Worm (Caenorhabditis elegans) whole organism, young adult: ENCODE data around the gene mtm-3.
"Not testable (repeated sequence)": the region's sequence is repeated elsewhere in the genome, so short reads cannot be mapped to it uniquely, and the experiment has no call there.

ENCODE experiments used
- B0336.3 ChIP-seq: fragments of 200-800 bp; sonication (Bioruptor generic); IDR thresholded peaks from 2 replicates; pipeline ENCODE4 v1.3.6; 2022; ENCODE audit warnings: missing genetic modification characterization, missing compliant biosample characterization
- Y53F4B.3 ChIP-seq: fragments of 200-800 bp; sonication (Bioruptor generic); IDR thresholded peaks from 2 replicates; pipeline ENCODE4 v1.3.6; 2022; ENCODE audit warnings: missing genetic modification reagents, missing genetic modification characterization, missing compliant biosample characterization
- efl-1 ChIP-seq: fragments of 150-350 bp; optimal IDR thresholded peaks from 2 replicates; lab custom pipeline; 2014; ENCODE audit warnings: missing biosample characterization, missing genetic modification reagents, missing genetic modification characterization
- ets-4 ChIP-seq: fragments of 200-800 bp; sonication (Bioruptor generic); optimal IDR thresholded peaks from 2 replicates; lab custom pipeline; 2018; ENCODE audit warnings: mild to moderate bottlenecking, missing genetic modification characterization, missing compliant biosample characterization
- fkh-3 ChIP-seq: sonication (generic microtip); optimal IDR thresholded peaks from 2 replicates; lab custom pipeline; 2016; ENCODE audit warnings: mild to moderate bottlenecking, missing genetic modification characterization, missing compliant biosample characterization
- him-1 ChIP-seq: sonication (generic microtip); optimal IDR thresholded peaks from 2 replicates; lab custom pipeline; 2016; ENCODE audit warnings: missing genotype, missing genetic modification reagents, missing genetic modification characterization, missing compliant biosample characterization
- let-526 ChIP-seq: fragments of 200-800 bp; sonication (Bioruptor generic); IDR thresholded peaks from 2 replicates; pipeline ENCODE4 v1.3.6; 2022; ENCODE audit warnings: missing genetic modification reagents, missing genetic modification characterization, missing compliant biosample characterization
- madf-8 ChIP-seq: fragments of 200-800 bp; sonication (Bioruptor generic); conservative IDR thresholded peaks from 2 replicates; pipeline ENCODE4 v1.3.6; 2022; ENCODE audit warnings: missing genetic modification reagents, missing genetic modification characterization, missing compliant biosample characterization
- nfya-1 ChIP-seq: sonication (generic microtip); optimal IDR thresholded peaks from 2 replicates; lab custom pipeline; 2017; ENCODE audit warnings: antibody characterized with exemption, missing compliant biosample characterization, missing genetic modification characterization, borderline replicate concordance; ENCODE audit not compliant: insufficient read depth
- nhr-27 ChIP-seq: fragments of 200-800 bp; sonication (Bioruptor generic); optimal IDR thresholded peaks from 2 replicates; lab custom pipeline; 2018; ENCODE audit warnings: mild to moderate bottlenecking, missing genetic modification characterization, moderate library complexity, missing compliant biosample characterization
- nhr-90 ChIP-seq: sonication (generic microtip); optimal IDR thresholded peaks from 2 replicates; lab custom pipeline; 2016; ENCODE audit warnings: missing genotype, mild to moderate bottlenecking, missing genetic modification characterization, missing compliant biosample characterization
- pha-4 ChIP-seq: fragments of 150-350 bp; sonication (generic microtip); optimal IDR thresholded peaks from 2 replicates; lab custom pipeline; 2014; ENCODE audit warnings: missing biosample characterization, missing genetic modification reagents, missing genetic modification characterization
- repo-1 ChIP-seq: sonication (generic microtip); optimal IDR thresholded peaks from 2 replicates; lab custom pipeline; 2017; ENCODE audit warnings: mild to moderate bottlenecking, missing genetic modification characterization, missing compliant biosample characterization

DNA sequence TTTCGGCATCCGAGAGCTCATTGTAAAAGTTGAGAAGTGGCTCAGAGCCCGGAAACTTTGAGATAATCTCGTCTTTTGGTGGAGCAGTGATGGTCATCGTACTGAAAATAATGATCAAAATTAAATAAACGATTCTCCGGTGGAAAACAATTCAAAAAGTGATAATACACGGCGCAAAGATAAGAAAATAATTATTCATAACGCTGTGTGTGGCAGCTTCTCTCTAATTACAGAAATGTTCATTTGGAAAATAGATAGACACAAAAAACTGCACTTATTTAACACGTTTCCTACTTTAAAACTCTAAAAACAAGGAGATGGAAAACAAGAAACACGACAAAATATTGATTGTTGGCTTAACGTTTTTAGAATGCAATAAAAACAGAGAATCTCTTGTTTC is 43.2 kb upstream of the mtm-3 start, which contains the start of gene C36A4.4:
- not testable (repeated sequence) for TF ChIP-seq B0336.3; Y53F4B.3; nhr-27 (tag; lab: Kevin White, UChicago); him-1; efl-1; fkh-3 (tag; lab: Kevin White, UChicago); nfya-1; nhr-90 (tag; lab: Kevin White, UChicago); madf-8 (GFP tag; lab: Robert Waterston, UW); pha-4 (tag; lab: Kevin White, UChicago); let-526; ets-4 (GFP tag; lab: Kevin White, UChicago); repo-1
